Fruit fly (Drosophila melanogaster): ENCODE data around the gene CG14073.

CG14073 gene

dm6 chr3L:18800100-18800841, 20.2 kb downstream of the CG14073 start (continued):
- TF ChIP-seq GATAe (GFP tag; conservative IDR thresholded peaks at IDR 0.05) = no peak
- TF ChIP-seq CG9932 (GFP tag; IDR thresholded peaks at IDR 0.05) = no peak
- 0 out of 2 replicates have a peak, but pooled peaks have one; percentile 15 for TF ChIP-seq H2.0 (GFP tag; IDR thresholded peaks at IDR 0.05)
- no peak for TF ChIP-seq tgo (GFP tag; IDR thresholded peaks at IDR 0.05)
- TF ChIP-seq CG10565 (GFP tag; optimal IDR thresholded peaks at IDR 0.05) = no peak
- TF ChIP-seq mam (GFP tag; optimal IDR thresholded peaks at IDR 0.05) = no peak
- no peak for TF ChIP-seq Hr39 (optimal IDR thresholded peaks at IDR 0.05)
- TF ChIP-seq rib (GFP tag; IDR thresholded peaks at IDR 0.05) = peak; percentile 97
- TF ChIP-seq CG11398 (GFP tag; optimal IDR thresholded peaks at IDR 0.05) = no peak
- no peak for TF ChIP-seq CG17568 (GFP tag; optimal IDR thresholded peaks at IDR 0.05)
- no peak; the same call in 1 of the 2 replicates for TF ChIP-seq chm (GFP tag; IDR thresholded peaks at IDR 0.05)
- TF ChIP-seq CG10543 (GFP tag; optimal IDR thresholded peaks at IDR 0.05) = no peak
- TF ChIP-seq sens (GFP tag) = peak; percentile 42
- TF ChIP-seq CG17186 (GFP tag; optimal IDR thresholded peaks at IDR 0.05) = no peak
- peak; percentile 9 for TF ChIP-seq Ets65A (GFP tag)
- TF ChIP-seq Chrac-16 (GFP tag; optimal IDR thresholded peaks at IDR 0.05) = no peak
- no peak for TF ChIP-seq fd96Cb (tag; optimal IDR thresholded peaks at IDR 0.05)
- no peak for TF ChIP-seq Nf-YC (tag; optimal IDR thresholded peaks at IDR 0.05)
- TF ChIP-seq CG13424 (tag; optimal IDR thresholded peaks at IDR 0.05) = no peak
- no peak for TF ChIP-seq CG17359 (tag; optimal IDR thresholded peaks at IDR 0.05)
- TF ChIP-seq ttk (GFP tag; IDR thresholded peaks at IDR 0.05) = no peak
- TF ChIP-seq sd (tag; optimal IDR thresholded peaks at IDR 0.05) = peak; percentile 69
- TF ChIP-seq zf30C (GFP tag; optimal IDR thresholded peaks at IDR 0.05) = no peak
- no peak for TF ChIP-seq CG12155 (GFP tag; optimal IDR thresholded peaks at IDR 0.05)
- TF ChIP-seq cad (GFP tag; optimal IDR thresholded peaks at IDR 0.05) = no peak
- TF ChIP-seq Hr78 (GFP tag; optimal IDR thresholded peaks at IDR 0.05) = no peak
- TF ChIP-seq CG30431 (GFP tag; optimal IDR thresholded peaks at IDR 0.05) = no peak
- no peak for TF ChIP-seq CG7928 (GFP tag; optimal IDR thresholded peaks at IDR 0.05)
- no peak for TF ChIP-seq caup (GFP tag; optimal IDR thresholded peaks at IDR 0.05; ENCODE audit: severe bottlenecking)
- no peak for TF ChIP-seq CG4707 (GFP tag; optimal IDR thresholded peaks at IDR 0.05)
- TF ChIP-seq CG2120 (GFP tag; optimal IDR thresholded peaks at IDR 0.05) = no peak
- no peak; the same call in 1 of the 2 replicates for TF ChIP-seq HLH3B (GFP tag; IDR thresholded peaks at IDR 0.05)
- TF ChIP-seq cwo (GFP tag; optimal IDR thresholded peaks at IDR 0.05) = no peak
- TF ChIP-seq CG4404 (GFP tag; IDR thresholded peaks at IDR 0.05) = no peak
- no peak for TF ChIP-seq E2f2 (GFP tag; IDR thresholded peaks at IDR 0.05)
- no peak for TF ChIP-seq az2 (GFP tag; optimal IDR thresholded peaks at IDR 0.05)
- TF ChIP-seq CG17328 (GFP tag; IDR thresholded peaks at IDR 0.05) = no peak
- TF ChIP-seq CG5245 (GFP tag; optimal IDR thresholded peaks at IDR 0.05) = no peak
- TF ChIP-seq org-1 (GFP tag; optimal IDR thresholded peaks at IDR 0.05) = no peak
- no peak for TF ChIP-seq zen (tag; optimal IDR thresholded peaks at IDR 0.05)
- TF ChIP-seq CG30403 (GFP tag; optimal IDR thresholded peaks at IDR 0.05) = no peak
- TF ChIP-seq C15 (GFP tag; IDR thresholded peaks at IDR 0.05) = no peak
- TF ChIP-seq lab (GFP tag; optimal IDR thresholded peaks at IDR 0.05) = peak; percentile 3
- TF ChIP-seq br (optimal IDR thresholded peaks at IDR 0.05) = no peak
- no peak for TF ChIP-seq CG1603 (tag; optimal IDR thresholded peaks at IDR 0.05)
- TF ChIP-seq Xbp1 (GFP tag; optimal IDR thresholded peaks at IDR 0.05) = no peak
- TF ChIP-seq zfh2 (GFP tag; optimal IDR thresholded peaks at IDR 0.05) = no peak
- TF ChIP-seq dan (GFP tag; IDR thresholded peaks at IDR 0.05) = no peak
- no peak for TF ChIP-seq ken (GFP tag; IDR thresholded peaks at IDR 0.05)
- no peak for TF ChIP-seq Elba2 (GFP tag; optimal IDR thresholded peaks at IDR 0.05)
- TF ChIP-seq otp (GFP tag; IDR thresholded peaks at IDR 0.05) = 0 out of 3 replicates have a peak, but pooled peaks have one; percentile 34

Data from whole organism, embryonic.